Worm (Caenorhabditis elegans): ENCODE results near the gene W02A2.8.

- no peak for TF ChIP-seq lsy-2 (tag; optimal IDR thresholded peaks at IDR 0.05)
- TF ChIP-seq unc-62 (GFP tag; optimal IDR thresholded peaks at IDR 0.05): no peak
- no peak for TF ChIP-seq pha-4 (tag; optimal IDR thresholded peaks at IDR 0.05)
Observed at ce11 chrIV:13369120-13369842, 10.9 kb upstream of the W02A2.8 start, which contains the start of gene agt-1.

All from whole organism, mixed stage, embryonic.